Fruit fly (Drosophila melanogaster): ENCODE results near the gene CG44838.

DNA sequence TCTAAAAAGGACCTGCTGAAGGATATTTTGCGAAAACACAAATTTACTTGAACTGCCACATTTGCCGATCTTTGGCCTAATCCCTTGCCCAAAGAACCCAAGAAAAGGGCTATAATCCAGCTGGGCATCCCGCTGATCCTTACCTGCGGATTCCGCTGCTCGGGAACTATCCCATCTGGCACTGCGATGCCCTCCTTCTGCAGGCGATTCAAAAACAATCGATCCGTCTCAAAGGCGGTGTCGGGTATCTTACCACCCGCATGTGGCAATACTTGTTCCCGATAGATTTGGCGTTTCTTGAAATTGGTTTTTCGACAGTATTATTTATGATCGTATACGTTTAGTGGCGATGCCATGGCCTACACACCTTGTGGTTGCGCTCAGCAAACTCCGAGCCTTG, 30.5 kb downstream of the CG44838 start:
- TF ChIP-seq CG32121 (GFP tag; IDR thresholded peaks at IDR 0.05) (no peak), CG12605 (GFP tag; IDR thresholded peaks at IDR 0.05) (no peak), CG10348 (GFP tag; IDR thresholded peaks at IDR 0.05) (no peak), EcR (GFP tag; optimal IDR thresholded peaks at IDR 0.05) (no peak), fd96Ca (GFP tag; IDR thresholded peaks at IDR 0.05) (no peak), CG15710 (tag; optimal IDR thresholded peaks at IDR 0.05) (no peak), CG8159 (tag; optimal IDR thresholded peaks at IDR 0.05) (no peak), rn (GFP tag; IDR thresholded peaks at IDR 0.05) (no peak), Pif1B (GFP tag; optimal IDR thresholded peaks at IDR 0.05) (no peak), CG14655 (GFP tag; optimal IDR thresholded peaks at IDR 0.05) (no peak), D1 (tag; optimal IDR thresholded peaks at IDR 0.05) (no peak), CG34367 (tag; optimal IDR thresholded peaks at IDR 0.05) (no peak)
